Worm (Caenorhabditis elegans) whole organism, early embryonic: ENCODE measurements around the gene C33H5.1.

Experiments used
- aly-1 ChIP-seq: sonication (generic microtip); optimal IDR thresholded peaks from 2 replicates; lab custom pipeline; 2016; ENCODE audit warnings: missing genetic modification characterization, missing compliant biosample characterization
- ama-1 ChIP-seq: fragments of 150-350 bp; optimal IDR thresholded peaks from 2 replicates; lab custom pipeline; 2014
- ceh-13 ChIP-seq: fragments of 200-800 bp; sonication (Bioruptor generic); optimal IDR thresholded peaks from 2 replicates; lab custom pipeline; 2018; ENCODE audit warnings: mild to moderate bottlenecking, missing genetic modification characterization, missing compliant biosample characterization
- ets-7 ChIP-seq: sonication (generic microtip); optimal IDR thresholded peaks from 2 replicates; lab custom pipeline; 2016; ENCODE audit warnings: missing genotype, missing genetic modification characterization, missing compliant biosample characterization
- hmbx-1 ChIP-seq: sonication (generic microtip); optimal IDR thresholded peaks from 2 replicates; lab custom pipeline; 2016; ENCODE audit warnings: mild to moderate bottlenecking, missing genetic modification characterization, missing compliant biosample characterization
- hmg-4 ChIP-seq: fragments of 200-800 bp; sonication (Bioruptor generic); optimal IDR thresholded peaks from 2 replicates; lab custom pipeline; 2018; ENCODE audit warnings: mild to moderate bottlenecking, missing genetic modification characterization, missing compliant biosample characterization
- hnd-1 ChIP-seq: sonication (generic microtip); optimal IDR thresholded peaks from 2 replicates; lab custom pipeline; 2016; ENCODE audit warnings: missing genetic modification characterization, missing compliant biosample characterization
- sea-1 ChIP-seq: fragments of 200-800 bp; sonication (Bioruptor generic); conservative IDR thresholded peaks from 2 replicates; pipeline ENCODE4 v1.3.6; 2022; ENCODE audit warnings: missing genetic modification characterization, missing compliant biosample characterization
- tra-4 ChIP-seq: sonication (generic microtip); optimal IDR thresholded peaks from 2 replicates; lab custom pipeline; 2017; ENCODE audit warnings: missing genetic modification characterization, missing compliant biosample characterization

- TF ChIP-seq tra-4 (tag; lab: Kevin White, UChicago) (no peak), ama-1 (lab: Kevin White, UChicago) (no peak), aly-1 (tag; lab: Kevin White, UChicago) (no peak), sea-1 (GFP tag; lab: Robert Waterston, UW) (no peak), hmg-4 (GFP tag; lab: Kevin White, UChicago) (no peak), hnd-1 (tag; lab: Kevin White, UChicago) (no peak), ceh-13 (no peak), ets-7 (tag; lab: Kevin White, UChicago) (no peak), hmbx-1 (tag; lab: Kevin White, UChicago) (no peak)
Observed at ce11 chrIV:7829275-7829938, 20.7 kb downstream of the C33H5.1 start, which contains the start of gene C06A6.4.
